Fruit fly (Drosophila melanogaster) whole organism, embryonic: ENCODE measurements around the gene Bap111.

Source experiments
- Aef1 ChIP-seq: fragments of 200-800 bp; sonication (Bioruptor generic); IDR thresholded peaks from 3 replicates; pipeline ENCODE4 v1.3.6; 2022; ENCODE audit warnings: missing biosample characterization, missing genetic modification characterization
- CG10209 ChIP-seq: fragments of 200-800 bp; sonication (Bioruptor generic); optimal IDR thresholded peaks from 3 replicates; lab custom pipeline; 2017; ENCODE audit warnings: missing biosample characterization, mild to moderate bottlenecking, missing genetic modification characterization, missing genetic modification reagents
- CG10321 ChIP-seq: fragments of 200-800 bp; sonication (Bioruptor generic); IDR thresholded peaks from 2 replicates; pipeline ENCODE4 v1.3.6; 2022; ENCODE audit warnings: missing biosample characterization, missing genetic modification characterization
- CG10431 ChIP-seq: fragments of 200-800 bp; sonication (Bioruptor generic); optimal IDR thresholded peaks from 3 replicates; lab custom pipeline; 2018; ENCODE audit warnings: missing biosample characterization, mild to moderate bottlenecking, missing genetic modification characterization
- CG10543 ChIP-seq: fragments of 200-800 bp; sonication (Bioruptor generic); optimal IDR thresholded peaks from 3 replicates; lab custom pipeline; 2017; ENCODE audit warnings: missing biosample characterization, mild to moderate bottlenecking, missing genetic modification characterization, moderate library complexity
- CG10565 ChIP-seq: fragments of 200-800 bp; sonication (Bioruptor generic); optimal IDR thresholded peaks from 3 replicates; lab custom pipeline; 2016; ENCODE audit warnings: missing biosample characterization, mild to moderate bottlenecking, missing genetic modification characterization
- CG10654 ChIP-seq: fragments of 200-800 bp; sonication (Bioruptor generic); optimal IDR thresholded peaks from 2 replicates; lab custom pipeline; 2016; ENCODE audit warnings: missing biosample characterization, missing genetic modification characterization
- CG11696 ChIP-seq: fragments of 200-800 bp; sonication (Bioruptor generic); IDR thresholded peaks from 2 replicates; pipeline ENCODE4 v1.3.6; 2022; ENCODE audit warnings: missing biosample characterization, missing genetic modification characterization
- CG12769 ChIP-seq: fragments of 200-800 bp; sonication (Bioruptor generic); optimal IDR thresholded peaks from 2 replicates; lab custom pipeline; 2019; ENCODE audit warnings: missing biosample characterization, mild to moderate bottlenecking, missing genetic modification characterization, moderate library complexity
- CG15696 ChIP-seq: fragments of 200-800 bp; sonication (Bioruptor generic); optimal IDR thresholded peaks from 2 replicates; lab custom pipeline; 2019; ENCODE audit warnings: missing biosample characterization, mild to moderate bottlenecking, missing genetic modification characterization, moderate library complexity
- CG16863 ChIP-seq: fragments of 200-800 bp; sonication (Bioruptor generic); optimal IDR thresholded peaks from 3 replicates; lab custom pipeline; 2016; ENCODE audit warnings: missing biosample characterization, missing genetic modification characterization
- CG17328 ChIP-seq: fragments of 200-800 bp; sonication (Bioruptor generic); IDR thresholded peaks from 2 replicates; pipeline ENCODE4 v1.3.6; 2022; ENCODE audit warnings: missing biosample characterization, missing genetic modification characterization
- CG18476 ChIP-seq: fragments of 200-800 bp; sonication (Bioruptor generic); optimal IDR thresholded peaks from 2 replicates; lab custom pipeline; 2016; ENCODE audit warnings: missing biosample characterization, mild to moderate bottlenecking, missing genetic modification characterization
- CG18599 ChIP-seq: fragments of 200-800 bp; sonication (Bioruptor generic); optimal IDR thresholded peaks from 3 replicates; lab custom pipeline; 2017; ENCODE audit warnings: missing biosample characterization, missing genetic modification characterization, mild to moderate bottlenecking, moderate library complexity, missing genetic modification reagents
- CG18764 ChIP-seq: fragments of 200-800 bp; sonication (Bioruptor generic); optimal IDR thresholded peaks from 3 replicates; lab custom pipeline; 2016; ENCODE audit warnings: missing biosample characterization, missing genetic modification characterization
- CG2199 ChIP-seq: fragments of 200-800 bp; sonication (Bioruptor generic); IDR thresholded peaks from 3 replicates; pipeline ENCODE4 v1.3.6; 2022; ENCODE audit warnings: missing biosample characterization, missing genetic modification characterization
- CG2889 ChIP-seq: fragments of 200-800 bp; sonication (Bioruptor generic); IDR thresholded peaks from 3 replicates; pipeline ENCODE4 v1.3.6; 2022; ENCODE audit warnings: missing biosample characterization, missing genetic modification characterization
- CG3163 ChIP-seq: fragments of 200-800 bp; sonication (Bioruptor generic); optimal IDR thresholded peaks from 3 replicates; lab custom pipeline; 2016; ENCODE audit warnings: missing biosample characterization, missing genetic modification characterization
- CG4360 ChIP-seq: fragments of 200-800 bp; sonication (Bioruptor generic); IDR thresholded peaks from 2 replicates; pipeline ENCODE4 v1.3.6; 2022; ENCODE audit warnings: missing biosample characterization, missing genetic modification characterization
- CG7372 ChIP-seq: fragments of 200-800 bp; sonication (Bioruptor generic); IDR thresholded peaks from 2 replicates; pipeline ENCODE4 v1.3.6; 2022; ENCODE audit warnings: missing biosample characterization, missing genetic modification characterization
- CG7963 ChIP-seq: fragments of 200-800 bp; sonication (Bioruptor generic); IDR thresholded peaks from 3 replicates; pipeline ENCODE4 v1.3.6; 2022; ENCODE audit warnings: missing biosample characterization, missing genetic modification characterization; ENCODE audit not compliant: partially characterized antibody
- CG8359 ChIP-seq: fragments of 200-800 bp; sonication (Bioruptor generic); optimal IDR thresholded peaks from 2 replicates; lab custom pipeline; 2017; ENCODE audit warnings: missing biosample characterization, mild to moderate bottlenecking, missing genetic modification characterization, borderline replicate concordance
- CG9797 ChIP-seq: fragments of 200-800 bp; sonication (Bioruptor generic); optimal IDR thresholded peaks from 3 replicates; lab custom pipeline; 2018; ENCODE audit warnings: missing biosample characterization, mild to moderate bottlenecking, missing genetic modification characterization
- CTCF ChIP-seq: fragments of 200-800 bp; sonication (Bioruptor generic); optimal IDR thresholded peaks from 2 replicates; lab custom pipeline; 2017; ENCODE audit warnings: missing biosample characterization, mild to moderate bottlenecking, missing genetic modification characterization, moderate library complexity
- Ets97D ChIP-seq: fragments of 200-800 bp; sonication (Bioruptor generic); optimal IDR thresholded peaks from 3 replicates; lab custom pipeline; 2016; ENCODE audit warnings: missing biosample characterization, missing genetic modification characterization
- Fer1 ChIP-seq: fragments of 200-800 bp; sonication (Bioruptor generic); optimal IDR thresholded peaks from 2 replicates; lab custom pipeline; 2017; ENCODE audit warnings: missing biosample characterization, mild to moderate bottlenecking, missing genetic modification characterization
- HHEX ChIP-seq: fragments of 200-800 bp; sonication (Bioruptor generic); optimal IDR thresholded peaks from 3 replicates; lab custom pipeline; 2017; ENCODE audit warnings: missing biosample characterization, mild to moderate bottlenecking, missing genetic modification characterization, missing genetic modification reagents
- Hey ChIP-seq: fragments of 200-800 bp; sonication (Bioruptor generic); optimal IDR thresholded peaks from 3 replicates; lab custom pipeline; 2018; ENCODE audit warnings: missing biosample characterization, mild to moderate bottlenecking, missing genetic modification characterization
- Hsf ChIP-seq: fragments of 200-800 bp; sonication (Bioruptor generic); optimal IDR thresholded peaks from 3 replicates; lab custom pipeline; 2016; ENCODE audit warnings: missing biosample characterization, missing genetic modification characterization
- Lim3 ChIP-seq: fragments of 200-800 bp; sonication (Bioruptor generic); IDR thresholded peaks from 2 replicates; pipeline ENCODE4 v1.3.6; 2022; ENCODE audit warnings: missing biosample characterization, missing genetic modification characterization
- Max ChIP-seq: fragments of 200-800 bp; sonication (Bioruptor generic); optimal IDR thresholded peaks from 2 replicates; lab custom pipeline; 2016; ENCODE audit warnings: missing biosample characterization, mild to moderate bottlenecking, missing genetic modification characterization
- NK7.1 ChIP-seq: fragments of 200-800 bp; sonication (Bioruptor generic); optimal IDR thresholded peaks from 3 replicates; lab custom pipeline; 2016; ENCODE audit warnings: missing biosample characterization, missing genetic modification characterization
- Rfx ChIP-seq: fragments of 200-800 bp; sonication (Bioruptor generic); IDR thresholded peaks from 2 replicates; pipeline ENCODE4 v1.3.6; 2022; ENCODE audit warnings: missing biosample characterization, missing genetic modification characterization
- Sin3A ChIP-seq: fragments of >200 bp; optimal IDR thresholded peaks from 2 replicates; lab custom pipeline; 2018
- Sox102F ChIP-seq: fragments of 200-800 bp; sonication (Bioruptor generic); optimal IDR thresholded peaks from 2 replicates; lab custom pipeline; 2018; ENCODE audit warnings: missing biosample characterization, mild to moderate bottlenecking, missing genetic modification characterization, moderate library complexity
- TFAM ChIP-seq: fragments of 200-800 bp; sonication (Bioruptor generic); optimal IDR thresholded peaks from 2 replicates; lab custom pipeline; 2017; ENCODE audit warnings: missing biosample characterization, missing genetic modification characterization, inconsistent platforms
- YL-1 ChIP-seq: fragments of 200-800 bp; sonication (Bioruptor generic); optimal IDR thresholded peaks from 3 replicates; lab custom pipeline; 2017; ENCODE audit warnings: missing biosample characterization, mild to moderate bottlenecking, missing genetic modification characterization
- ab ChIP-seq: fragments of 200-800 bp; sonication (Bioruptor generic); optimal IDR thresholded peaks from 2 replicates; lab custom pipeline; 2016; ENCODE audit warnings: missing biosample characterization, missing genetic modification characterization
- abd-A ChIP-seq: fragments of 200-800 bp; sonication (Bioruptor generic); optimal IDR thresholded peaks from 3 replicates; lab custom pipeline; 2019; ENCODE audit warnings: missing biosample characterization, mild to moderate bottlenecking, missing genetic modification characterization, moderate library complexity
- ara ChIP-seq: fragments of 200-800 bp; sonication (Bioruptor generic); IDR thresholded peaks from 2 replicates; pipeline ENCODE4 v1.3.6; 2022; ENCODE audit warnings: missing biosample characterization, missing genetic modification characterization
- grau ChIP-seq: fragments of 200-800 bp; optimal IDR thresholded peaks from 3 replicates; lab custom pipeline; 2019; ENCODE audit warnings: missing biosample characterization, mild to moderate bottlenecking, missing genetic modification characterization, moderate library complexity
- grn ChIP-seq: fragments of 200-800 bp; sonication (Bioruptor generic); optimal IDR thresholded peaks from 3 replicates; lab custom pipeline; 2017; ENCODE audit warnings: missing biosample characterization, missing genetic modification characterization
- h ChIP-seq: fragments of >200 bp; optimal IDR thresholded peaks from 2 replicates; lab custom pipeline; 2017
- ham ChIP-seq: fragments of 200-800 bp; sonication (Bioruptor generic); IDR thresholded peaks from 2 replicates; pipeline ENCODE4 v1.3.6; 2022; ENCODE audit warnings: missing biosample characterization, missing genetic modification characterization
- hkb ChIP-seq, 2 experiments: fragments of 200-800 bp in 1 of 2; fragments of >200 bp in 1 of 2; sonication (Bioruptor generic) in 1 of 2; IDR thresholded peaks in 1 of 2; optimal IDR thresholded peaks in 1 of 2; 2 replicates each; pipeline versions ENCODE4 v1.3.6 to Lab custom; 2017 to 2022; ENCODE audit warnings: missing biosample characterization in 1 of 2, missing genetic modification characterization in 1 of 2
- insv ChIP-seq, 2 experiments: fragments of 200-800 bp; sonication (Bioruptor generic); optimal IDR thresholded peaks; 3 replicates each; lab custom pipeline; 2016 to 2018; ENCODE audit warnings: missing biosample characterization in 2 of 2, missing genetic modification characterization in 2 of 2
- jumu ChIP-seq: fragments of 200-800 bp; sonication (Bioruptor generic); optimal IDR thresholded peaks from 3 replicates; lab custom pipeline; 2016; ENCODE audit warnings: missing biosample characterization, missing genetic modification characterization
- luna ChIP-seq: fragments of 200-800 bp; sonication (Bioruptor generic); optimal IDR thresholded peaks from 2 replicates; lab custom pipeline; 2016; ENCODE audit warnings: missing biosample characterization, missing genetic modification characterization
- nau ChIP-seq: fragments of 200-800 bp; sonication (Bioruptor generic); optimal IDR thresholded peaks from 3 replicates; lab custom pipeline; 2017; ENCODE audit warnings: missing biosample characterization, mild to moderate bottlenecking, missing genetic modification characterization, missing genetic modification reagents
- pfk ChIP-seq: fragments of 200-800 bp; sonication (Bioruptor generic); optimal IDR thresholded peaks from 2 replicates; lab custom pipeline; 2018; ENCODE audit warnings: missing biosample characterization, mild to moderate bottlenecking, missing genetic modification characterization, moderate library complexity
- phol ChIP-seq: fragments of 200-800 bp; sonication (Bioruptor generic); optimal IDR thresholded peaks from 3 replicates; lab custom pipeline; 2018; ENCODE audit warnings: missing biosample characterization, mild to moderate bottlenecking, missing genetic modification characterization, moderate library complexity
- pros ChIP-seq: fragments of 200-800 bp; sonication (Bioruptor generic); optimal IDR thresholded peaks from 3 replicates; lab custom pipeline; 2019; ENCODE audit warnings: missing biosample characterization, mild to moderate bottlenecking, missing genetic modification characterization, moderate library complexity
- sens-2 ChIP-seq: fragments of 200-800 bp; sonication (Bioruptor generic); IDR thresholded peaks from 2 replicates; pipeline ENCODE4 v1.3.6; 2022; ENCODE audit warnings: missing biosample characterization, missing genetic modification characterization
- sisA ChIP-seq: fragments of 200-800 bp; sonication (Bioruptor generic); IDR thresholded peaks from 2 replicates; pipeline ENCODE4 v1.3.6; 2022; ENCODE audit warnings: missing biosample characterization, missing genetic modification characterization
- slbo ChIP-seq: fragments of 200-800 bp; sonication (Bioruptor generic); IDR thresholded peaks from 2 replicates; pipeline ENCODE4 v1.3.6; 2022; ENCODE audit warnings: missing biosample characterization, missing genetic modification characterization

The Bap111 gene

dm6 chrX:9106775-9107283 is 42.3 kb upstream of the Bap111 start, which contains the start of gene Arfrp1 (continued):
- TF ChIP-seq CG16863 (no peak), YL-1 (no peak), CG17328 (GFP tag; lab: Robert Waterston, UW) (no peak), CG10654 (no peak), nau (no peak), CG18764 (GFP tag; lab: Kevin White, UChicago) (no peak), CG9797 (GFP tag; lab: Kevin White, UChicago) (no peak), jumu (GFP tag; lab: Kevin White, UChicago) (no peak), CG10565 (GFP tag; lab: Kevin White, UChicago) (no peak), sens-2 (GFP tag; lab: Robert Waterston, UW) (no peak), Max (no peak), insv (GFP tag; optimal IDR thresholded peaks at IDR 0.05; lab: Kevin White, UChicago) (no peak), grau (tag; lab: Kevin White, UChicago) (no peak), CG18476 (GFP tag; lab: Kevin White, UChicago) (no peak), Sin3A (lab: Kevin White, UChicago) (no peak), CG2199 (GFP tag; lab: Robert Waterston, UW) (no peak), hkb (optimal IDR thresholded peaks at IDR 0.05; lab: Kevin White, UChicago) (no peak), hkb (GFP tag; IDR thresholded peaks at IDR 0.05; lab: Robert Waterston, UW) (no peak), NK7.1 (GFP tag; lab: Kevin White, UChicago) (no peak), h (no peak), abd-A (tag; lab: Kevin White, UChicago) (no peak), CG10209 (GFP tag; lab: Kevin White, UChicago) (no peak), CG4360 (GFP tag; lab: Robert Waterston, UW) (no peak), CG15696 (no peak), CG12769 (tag; lab: Kevin White, UChicago) (no peak), CG3163 (no peak), CG7372 (GFP tag; lab: Robert Waterston, UW) (no peak), luna (GFP tag; lab: Kevin White, UChicago) (no peak), CG10321 (no peak), HHEX (GFP tag; lab: Kevin White, UChicago) (no peak), TFAM (GFP tag; lab: Kevin White, UChicago) (no peak), ham (no peak), ab (GFP tag; lab: Kevin White, UChicago) (no peak), Hey (tag; lab: Kevin White, UChicago) (no peak), ara (GFP tag; lab: Robert Waterston, UW) (no peak), CG11696 (GFP tag; lab: Robert Waterston, UW) (no peak), Rfx (GFP tag; lab: Robert Waterston, UW) (peak; percentile 33), Lim3 (GFP tag; lab: Robert Waterston, UW) (no peak), CG10431 (GFP tag; lab: Kevin White, UChicago) (no peak), Sox102F (GFP tag; lab: Kevin White, UChicago) (no peak), Hsf (no peak)

DNA sequence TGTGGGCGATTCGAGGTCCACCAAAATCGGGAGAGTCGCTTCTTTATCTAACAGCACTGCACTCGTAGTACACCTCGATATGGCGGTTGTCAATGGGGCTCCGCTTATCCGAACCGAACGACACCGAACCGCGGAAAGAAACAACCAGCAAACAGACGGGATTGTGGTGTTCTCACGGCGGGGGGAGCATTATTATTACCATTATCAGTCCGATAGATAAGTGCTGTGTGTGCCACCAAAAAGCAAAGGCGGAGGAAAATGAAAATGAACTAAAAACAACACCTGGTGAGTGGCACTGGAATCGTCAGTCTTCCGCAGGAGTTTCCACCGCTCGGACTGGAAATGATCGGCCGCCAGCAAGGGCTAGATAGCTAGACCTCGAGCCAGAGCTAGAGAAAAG is 40.7 kb upstream of the Bap111 start, which contains the start of gene AP-1gamma:
AP-1gamma (plus strand) TSS at position 305 of the 400 bp plus-strand sequence.
- no peak for TF ChIP-seq slbo (GFP tag; lab: Robert Waterston, UW)
- peak; percentile 85 for TF ChIP-seq CG10543 (GFP tag; lab: Kevin White, UChicago)
- peak; percentile 10 for TF ChIP-seq pros (GFP tag; lab: Kevin White, UChicago)
- TF ChIP-seq Aef1 (GFP tag; lab: Robert Waterston, UW): no peak
- TF ChIP-seq Fer1 (GFP tag; lab: Kevin White, UChicago): peak; percentile 48
- no peak for TF ChIP-seq CG8359 (GFP tag; lab: Kevin White, UChicago)
- peak; percentile 40 for TF ChIP-seq grn (GFP tag; lab: Kevin White, UChicago)
- TF ChIP-seq CG2889 (GFP tag; lab: Robert Waterston, UW): no peak
- TF ChIP-seq pfk: peak; percentile 72
- TF ChIP-seq phol: no peak
- TF ChIP-seq Ets97D (GFP tag; lab: Kevin White, UChicago): no peak
- TF ChIP-seq CG7963 (GFP tag; lab: Robert Waterston, UW): no peak
- TF ChIP-seq CG10654: no peak
- no peak for TF ChIP-seq CTCF (GFP tag; lab: Kevin White, UChicago)
- peak; percentile 1 for TF ChIP-seq CG18599 (GFP tag; lab: Kevin White, UChicago)
- TF ChIP-seq sisA (GFP tag; lab: Robert Waterston, UW): no peak
